Worm (Caenorhabditis elegans) whole organism, L1 larva: ENCODE measurements around the gene W04E12.3.

ENCODE experiments used
- C34B4.2 ChIP-seq: sonication (generic microtip); optimal IDR thresholded peaks from 2 replicates; lab custom pipeline; 2017; ENCODE audit warnings: mild to moderate bottlenecking, missing genetic modification characterization, missing compliant biosample characterization
- Y116A8C.19 ChIP-seq: sonication (generic microtip); optimal IDR thresholded peaks from 2 replicates; lab custom pipeline; 2016; ENCODE audit warnings: missing compliant biosample characterization, missing genetic modification characterization, borderline replicate concordance
- aha-1 ChIP-seq: fragments of 150-350 bp; optimal IDR thresholded peaks from 2 replicates; lab custom pipeline; 2014; ENCODE audit warnings: missing biosample characterization, missing genetic modification characterization
- alr-1 ChIP-seq: fragments of 200-800 bp; sonication (Bioruptor generic); optimal IDR thresholded peaks from 2 replicates; lab custom pipeline; 2018; ENCODE audit warnings: borderline replicate concordance, mild to moderate bottlenecking, missing genetic modification characterization, missing compliant biosample characterization
- ceh-63 ChIP-seq: fragments of 200-800 bp; sonication (Bioruptor generic); optimal IDR thresholded peaks from 2 replicates; lab custom pipeline; 2018; ENCODE audit warnings: mild to moderate bottlenecking, missing genetic modification characterization, missing compliant biosample characterization
- ceh-8 ChIP-seq: fragments of 200-800 bp; sonication (Bioruptor generic); optimal IDR thresholded peaks from 2 replicates; lab custom pipeline; 2018; ENCODE audit warnings: mild to moderate bottlenecking, missing genetic modification characterization, moderate library complexity, missing compliant biosample characterization
- ceh-82 ChIP-seq, 3 experiments: fragments of 150-350 bp in 1 of 3; sonication (generic microtip) in 2 of 3; optimal IDR thresholded peaks; 2 replicates each; lab custom pipeline; 2014 to 2017; ENCODE audit warnings: missing biosample characterization in 3 of 3, missing genetic modification characterization in 3 of 3
- ceh-90 ChIP-seq: sonication (generic microtip); optimal IDR thresholded peaks from 2 replicates; lab custom pipeline; 2016; ENCODE audit warnings: missing genetic modification characterization, missing compliant biosample characterization
- ces-1 ChIP-seq: fragments of 150-350 bp; optimal IDR thresholded peaks from 2 replicates; lab custom pipeline; 2014; ENCODE audit warnings: missing biosample characterization, missing genetic modification reagents, missing genetic modification characterization
- dpl-1 ChIP-seq, 3 experiments: fragments of 150-350 bp in 2 of 3; sonication (generic microtip) in 1 of 3; optimal IDR thresholded peaks; 2 replicates each; lab custom pipeline; 2014 to 2017; ENCODE audit warnings: missing biosample characterization in 3 of 3, missing genetic modification characterization in 3 of 3, missing genetic modification reagents in 3 of 3
- dsc-1 ChIP-seq: sonication (generic microtip); optimal IDR thresholded peaks from 2 replicates; lab custom pipeline; 2016; ENCODE audit warnings: mild to moderate bottlenecking, missing genetic modification characterization, missing compliant biosample characterization
- efl-3 ChIP-seq: fragments of 200-800 bp; sonication (Bioruptor generic); optimal IDR thresholded peaks from 2 replicates; lab custom pipeline; 2018; ENCODE audit warnings: mild to moderate bottlenecking, missing genetic modification characterization, missing compliant biosample characterization
- egl-13 ChIP-seq: sonication (generic microtip); optimal IDR thresholded peaks from 2 replicates; lab custom pipeline; 2016; ENCODE audit warnings: missing genotype, missing genetic modification reagents, missing genetic modification characterization, missing compliant biosample characterization
- egl-27 ChIP-seq, 2 experiments: fragments of 150-350 bp in 1 of 2; sonication (generic microtip); optimal IDR thresholded peaks; 3 replicates each; lab custom pipeline; 2017 to 2018; ENCODE audit warnings: missing biosample characterization in 2 of 2, missing genetic modification characterization in 2 of 2, missing genetic modification reagents in 2 of 2
- ets-5 ChIP-seq: fragments of 200-800 bp; sonication (Bioruptor generic); IDR thresholded peaks from 2 replicates; pipeline ENCODE4 v1.3.6; 2022; ENCODE audit warnings: missing genetic modification characterization, missing compliant biosample characterization
- fkh-10 ChIP-seq: sonication (generic microtip); optimal IDR thresholded peaks from 2 replicates; lab custom pipeline; 2017; ENCODE audit warnings: missing biosample characterization, missing genetic modification reagents, missing genetic modification characterization
- fkh-4 ChIP-seq: sonication (generic microtip); optimal IDR thresholded peaks from 2 replicates; lab custom pipeline; 2016; ENCODE audit warnings: missing compliant biosample characterization, missing genetic modification characterization, borderline replicate concordance
- fkh-8 ChIP-seq: sonication (generic microtip); optimal IDR thresholded peaks from 2 replicates; lab custom pipeline; 2016; ENCODE audit warnings: mild to moderate bottlenecking, missing genetic modification characterization, missing compliant biosample characterization
- fos-1 ChIP-seq: fragments of 150-350 bp; optimal IDR thresholded peaks from 2 replicates; lab custom pipeline; 2014; ENCODE audit warnings: missing biosample characterization, missing genetic modification characterization
- hlh-17 ChIP-seq: fragments of 200-800 bp; sonication (Bioruptor generic); optimal IDR thresholded peaks from 2 replicates; lab custom pipeline; 2018; ENCODE audit warnings: missing genetic modification characterization, mild to moderate bottlenecking, missing compliant biosample characterization, moderate library complexity, borderline replicate concordance
- hlh-4 ChIP-seq: sonication (generic microtip); optimal IDR thresholded peaks from 2 replicates; lab custom pipeline; 2016; ENCODE audit warnings: mild to moderate bottlenecking, missing genetic modification characterization, missing compliant biosample characterization
- irx-1 ChIP-seq: sonication (generic microtip); optimal IDR thresholded peaks from 2 replicates; lab custom pipeline; 2016; ENCODE audit warnings: missing genetic modification characterization, missing compliant biosample characterization
- isw-1 ChIP-seq: fragments of 200-800 bp; sonication (Bioruptor generic); IDR thresholded peaks from 2 replicates; pipeline ENCODE4 v1.3.6; 2022; ENCODE audit warnings: missing genetic modification characterization, missing compliant biosample characterization
- lin-14 ChIP-seq: fragments of 200-800 bp; sonication (Bioruptor generic); optimal IDR thresholded peaks from 2 replicates; lab custom pipeline; 2018; ENCODE audit warnings: mild to moderate bottlenecking, missing genetic modification characterization, moderate library complexity, missing compliant biosample characterization
- lin-15B ChIP-seq: fragments of 150-350 bp; sonication (generic microtip); optimal IDR thresholded peaks from 3 replicates; lab custom pipeline; 2014; ENCODE audit warnings: missing biosample characterization, missing genetic modification characterization
- lir-3 ChIP-seq: sonication (generic microtip); optimal IDR thresholded peaks from 2 replicates; lab custom pipeline; 2016; ENCODE audit warnings: mild to moderate bottlenecking, missing genetic modification characterization, moderate library complexity, missing compliant biosample characterization; ENCODE audit not compliant: poor library complexity
- mep-1 ChIP-seq: fragments of 150-350 bp; optimal IDR thresholded peaks from 2 replicates; lab custom pipeline; 2014; ENCODE audit warnings: missing biosample characterization, missing genetic modification characterization
- nhr-11 ChIP-seq: fragments of 150-350 bp; optimal IDR thresholded peaks from 2 replicates; lab custom pipeline; 2014; ENCODE audit warnings: missing biosample characterization, missing genetic modification characterization
- nhr-12 ChIP-seq: sonication (generic microtip); optimal IDR thresholded peaks from 2 replicates; lab custom pipeline; 2017; ENCODE audit warnings: missing biosample characterization, missing genetic modification characterization
- nhr-237 ChIP-seq: fragments of 150-350 bp; optimal IDR thresholded peaks from 2 replicates; lab custom pipeline; 2014; ENCODE audit warnings: missing biosample characterization, missing genetic modification characterization
- nhr-76 ChIP-seq: sonication (generic microtip); optimal IDR thresholded peaks from 2 replicates; lab custom pipeline; 2017; ENCODE audit warnings: missing biosample characterization, missing genetic modification characterization
- nhr-90 ChIP-seq: sonication (generic microtip); optimal IDR thresholded peaks from 2 replicates; lab custom pipeline; 2016; ENCODE audit warnings: mild to moderate bottlenecking, missing genetic modification characterization, missing compliant biosample characterization; ENCODE audit not compliant: poor library complexity
- pax-3 ChIP-seq: fragments of 200-800 bp; sonication (Bioruptor generic); optimal IDR thresholded peaks from 2 replicates; lab custom pipeline; 2018; ENCODE audit warnings: mild to moderate bottlenecking, missing genetic modification characterization, moderate library complexity, missing compliant biosample characterization
- pqm-1 ChIP-seq: sonication (generic microtip); optimal IDR thresholded peaks from 3 replicates; lab custom pipeline; 2017; ENCODE audit warnings: missing biosample characterization, missing genetic modification characterization
- skn-1 ChIP-seq: fragments of 150-350 bp; optimal IDR thresholded peaks from 2 replicates; lab custom pipeline; 2014; ENCODE audit warnings: missing biosample characterization, missing genetic modification characterization
- snpc-4 ChIP-seq: fragments of 150-350 bp; optimal IDR thresholded peaks from 2 replicates; lab custom pipeline; 2014; ENCODE audit warnings: missing biosample characterization, missing genetic modification characterization
- snu-23 ChIP-seq: sonication (generic microtip); optimal IDR thresholded peaks from 2 replicates; lab custom pipeline; 2016; ENCODE audit warnings: missing genetic modification characterization, missing compliant biosample characterization
- sox-4 ChIP-seq: sonication (generic microtip); optimal IDR thresholded peaks from 2 replicates; lab custom pipeline; 2016; ENCODE audit warnings: missing genetic modification characterization, missing compliant biosample characterization
- sptf-1 ChIP-seq: fragments of 150-350 bp; optimal IDR thresholded peaks from 2 replicates; lab custom pipeline; 2014; ENCODE audit warnings: missing biosample characterization, missing genetic modification characterization
- tbx-2 ChIP-seq: sonication (generic microtip); optimal IDR thresholded peaks from 2 replicates; lab custom pipeline; 2016; ENCODE audit warnings: missing genetic modification characterization, missing compliant biosample characterization
- tlp-1 ChIP-seq: fragments of 150-350 bp; optimal IDR thresholded peaks from 2 replicates; lab custom pipeline; 2014; ENCODE audit warnings: missing biosample characterization, missing genetic modification characterization
- unc-130 ChIP-seq: fragments of 150-350 bp; optimal IDR thresholded peaks from 2 replicates; lab custom pipeline; 2017; ENCODE audit warnings: missing biosample characterization, missing genetic modification characterization, inconsistent platforms
- vab-15 ChIP-seq: sonication (generic microtip); optimal IDR thresholded peaks from 2 replicates; lab custom pipeline; 2017; ENCODE audit warnings: missing genotype, mild to moderate bottlenecking, missing genetic modification characterization, missing compliant biosample characterization
- zag-1 ChIP-seq: fragments of 150-350 bp; optimal IDR thresholded peaks from 2 replicates; lab custom pipeline; 2014; ENCODE audit warnings: missing biosample characterization, missing genetic modification characterization

W04E12.3 gene

ce11 chrV:19715419-19715818, 26.3 kb upstream of the W04E12.3 start, which contains the start of gene Y43F8C.16:
Y43F8C.16 (minus strand) TSS chrV:19715519.
- TF ChIP-seq lir-3 (tag; lab: Kevin White, UChicago) (no peak), zag-1 (tag; lab: Kevin White, UChicago) (no peak), lin-14 (GFP tag; lab: Kevin White, UChicago) (no peak), aha-1 (tag; lab: Kevin White, UChicago) (no peak), efl-3 (GFP tag; lab: Kevin White, UChicago) (no peak), ceh-8 (no peak), fos-1 (tag; lab: Kevin White, UChicago) (no peak)
- TF ChIP-seq, all 84 proteins: peak for 0

- TF ChIP-seq aha-1 (tag; lab: Kevin White, UChicago): no peak
- TF ChIP-seq fos-1 (tag; lab: Kevin White, UChicago): no peak
- TF ChIP-seq egl-27 (tag; optimal IDR thresholded peaks at IDR 0.05; lab: Kevin White, UChicago): no peak
- TF ChIP-seq snu-23 (GFP tag; lab: Kevin White, UChicago): no peak
Measured at ce11 chrV:19715847-19716246, 25.9 kb upstream of the W04E12.3 start, which contains the start of gene Y43F8C.17. Y43F8C.17 (plus strand) TSS chrV:19716147.

ce11 chrV:19717933-19718332, 23.8 kb upstream of the W04E12.3 start:
- TF ChIP-seq ceh-63 (GFP tag; lab: Kevin White, UChicago): no peak
- TF ChIP-seq isw-1: no peak
- no peak for TF ChIP-seq sox-4 (tag; lab: Kevin White, UChicago)
- no peak for TF ChIP-seq pax-3 (tag; lab: Kevin White, UChicago)
- no peak for TF ChIP-seq fkh-8
- no peak for TF ChIP-seq ceh-82 (tag; optimal IDR thresholded peaks at IDR 0.05; lab: Kevin White, UChicago)
- TF ChIP-seq Y116A8C.19 (tag; lab: Kevin White, UChicago): no peak
- TF ChIP-seq lir-3 (tag; lab: Kevin White, UChicago): no peak
- TF ChIP-seq zag-1 (tag; lab: Kevin White, UChicago): no peak
- TF ChIP-seq C34B4.2: no peak
- TF ChIP-seq fkh-10 (GFP tag; lab: Kevin White, UChicago): no peak
- TF ChIP-seq dpl-1 (GFP tag; optimal IDR thresholded peaks at IDR 0.05; lab: Kevin White, UChicago): no peak
- TF ChIP-seq hlh-17: no peak
- no peak for TF ChIP-seq tbx-2 (tag; lab: Kevin White, UChicago)
- TF ChIP-seq fos-1 (tag; lab: Kevin White, UChicago): no peak

ce11 chrV:19718660-19719059, 23.1 kb upstream of the W04E12.3 start:
- TF ChIP-seq sptf-1 (tag; lab: Kevin White, UChicago): no peak
- TF ChIP-seq isw-1: no peak
- no peak for TF ChIP-seq ets-5
- TF ChIP-seq lin-15B: no peak
- no peak for TF ChIP-seq pax-3 (tag; lab: Kevin White, UChicago)
- no peak for TF ChIP-seq pqm-1 (tag; lab: Kevin White, UChicago)
- no peak for TF ChIP-seq egl-13
- no peak for TF ChIP-seq skn-1 (tag; lab: Kevin White, UChicago)
- TF ChIP-seq ces-1 (GFP tag; lab: Kevin White, UChicago): no peak
- TF ChIP-seq dsc-1 (tag; lab: Kevin White, UChicago): no peak
- TF ChIP-seq nhr-76 (tag; lab: Kevin White, UChicago): no peak
- no peak for TF ChIP-seq snu-23 (GFP tag; lab: Kevin White, UChicago)
- no peak for TF ChIP-seq ceh-8
- TF ChIP-seq unc-130: no peak
- TF ChIP-seq zag-1 (tag; lab: Kevin White, UChicago): no peak

- TF ChIP-seq skn-1 (tag; lab: Kevin White, UChicago) (no peak), ceh-90 (tag; lab: Kevin White, UChicago) (no peak), hlh-4 (no peak), hlh-17 (no peak), snpc-4 (tag; lab: Kevin White, UChicago) (no peak), nhr-237 (tag; lab: Kevin White, UChicago) (no peak), lin-14 (GFP tag; lab: Kevin White, UChicago) (no peak), sox-4 (tag; lab: Kevin White, UChicago) (no peak), nhr-12 (tag; lab: Kevin White, UChicago) (no peak), nhr-11 (tag; lab: Kevin White, UChicago) (no peak), vab-15 (tag; lab: Kevin White, UChicago) (no peak), tlp-1 (tag; lab: Kevin White, UChicago) (no peak), mep-1 (tag; lab: Kevin White, UChicago) (no peak), fkh-4 (tag; lab: Kevin White, UChicago) (no peak), irx-1 (tag; lab: Kevin White, UChicago) (no peak), nhr-90 (tag; lab: Kevin White, UChicago) (no peak), ets-5 (no peak), unc-130 (no peak), alr-1 (tag; lab: Kevin White, UChicago) (no peak)
Measured at ce11 chrV:19719253-19719652, 22.5 kb upstream of the W04E12.3 start, which contains the start of gene Y116F11A.6. Y116F11A.6 (plus strand) TSS chrV:19719553.
